Fruit fly (Drosophila melanogaster) whole organism, pupa: Measurements from ENCODE around the gene Cyp4g15.

ENCODE experiments used
- CG10348 ChIP-seq: fragments of 200-800 bp; sonication (Bioruptor generic); IDR thresholded peaks from 2 replicates; pipeline ENCODE4 v1.3.6; 2022; ENCODE audit warnings: missing biosample characterization, missing genetic modification characterization
- CG12605 ChIP-seq: fragments of 200-800 bp; sonication (Bioruptor generic); IDR thresholded peaks from 2 replicates; pipeline ENCODE4 v1.3.6; 2022; ENCODE audit warnings: missing biosample characterization, missing genetic modification characterization
- CG13204 ChIP-seq: fragments of 200-800 bp; sonication (Bioruptor generic); optimal IDR thresholded peaks from 2 replicates; lab custom pipeline; 2018; ENCODE audit warnings: missing biosample characterization, mild to moderate bottlenecking, missing genetic modification characterization, moderate library complexity
- CG14655 ChIP-seq: fragments of 200-800 bp; sonication (Bioruptor generic); optimal IDR thresholded peaks from 3 replicates; lab custom pipeline; 2017; ENCODE audit warnings: mild to moderate bottlenecking, missing biosample characterization, missing genetic modification reagents, missing genetic modification characterization
- CG15710 ChIP-seq: fragments of 200-800 bp; sonication (Bioruptor generic); optimal IDR thresholded peaks from 2 replicates; lab custom pipeline; 2018; ENCODE audit warnings: missing biosample characterization, mild to moderate bottlenecking, missing genetic modification characterization, moderate library complexity
- CG17806 ChIP-seq: fragments of 200-800 bp; sonication (Bioruptor generic); optimal IDR thresholded peaks from 2 replicates; lab custom pipeline; 2018; ENCODE audit warnings: missing biosample characterization, mild to moderate bottlenecking, missing genetic modification characterization, moderate library complexity
- CG32121 ChIP-seq: fragments of 200-800 bp; sonication (Bioruptor generic); IDR thresholded peaks from 2 replicates; pipeline ENCODE4 v1.3.6; 2022; ENCODE audit warnings: missing biosample characterization, missing genetic modification characterization
- CG34367 ChIP-seq: fragments of 200-800 bp; sonication (Bioruptor generic); optimal IDR thresholded peaks from 2 replicates; lab custom pipeline; 2018; ENCODE audit warnings: missing biosample characterization, mild to moderate bottlenecking, missing genetic modification characterization
- CG4496 ChIP-seq: fragments of 200-800 bp; sonication (Bioruptor generic); IDR thresholded peaks from 3 replicates; pipeline ENCODE4 v1.3.6; 2022; ENCODE audit warnings: missing biosample characterization, missing genetic modification characterization
- CG8159 ChIP-seq: fragments of 200-800 bp; sonication (Bioruptor generic); optimal IDR thresholded peaks from 3 replicates; lab custom pipeline; 2018; ENCODE audit warnings: missing biosample characterization, mild to moderate bottlenecking, missing genetic modification characterization, moderate library complexity
- CG8301 ChIP-seq: fragments of 200-800 bp; sonication (Bioruptor generic); optimal IDR thresholded peaks from 2 replicates; lab custom pipeline; 2018; ENCODE audit warnings: missing biosample characterization, mild to moderate bottlenecking, missing genetic modification characterization
- CG9948 ChIP-seq: fragments of 200-800 bp; sonication (Bioruptor generic); optimal IDR thresholded peaks from 2 replicates; lab custom pipeline; 2018; ENCODE audit warnings: missing biosample characterization, mild to moderate bottlenecking, missing genetic modification characterization, moderate library complexity
- D1 ChIP-seq: fragments of 200-800 bp; sonication (Bioruptor generic); optimal IDR thresholded peaks from 2 replicates; lab custom pipeline; 2018; ENCODE audit warnings: missing biosample characterization, mild to moderate bottlenecking, missing genetic modification characterization, moderate library complexity
- EcR ChIP-seq: fragments of 200-800 bp; sonication (Bioruptor generic); optimal IDR thresholded peaks from 3 replicates; lab custom pipeline; 2019; ENCODE audit warnings: missing biosample characterization, missing genetic modification characterization, mild to moderate bottlenecking, moderate library complexity, missing genetic modification reagents
- Ets98B ChIP-seq: fragments of 200-800 bp; sonication (Bioruptor generic); IDR thresholded peaks from 2 replicates; pipeline ENCODE4 v1.3.6; 2022; ENCODE audit warnings: missing biosample characterization, missing genetic modification characterization
- Pif1A ChIP-seq: fragments of 200-800 bp; sonication (Bioruptor generic); optimal IDR thresholded peaks from 3 replicates; lab custom pipeline; 2016; ENCODE audit warnings: missing biosample characterization, missing genetic modification characterization
- Pif1B ChIP-seq: fragments of 200-800 bp; sonication (Bioruptor generic); optimal IDR thresholded peaks from 3 replicates; lab custom pipeline; 2016; ENCODE audit warnings: missing biosample characterization, missing genetic modification characterization
- Snoo ChIP-seq: fragments of 200-800 bp; sonication (Bioruptor generic); optimal IDR thresholded peaks from 3 replicates; lab custom pipeline; 2017; ENCODE audit warnings: missing biosample characterization, mild to moderate bottlenecking, missing genetic modification characterization, inconsistent platforms
- fd96Ca ChIP-seq: fragments of 200-800 bp; sonication (Bioruptor generic); IDR thresholded peaks from 3 replicates; pipeline ENCODE4 v1.3.6; 2022; ENCODE audit warnings: missing biosample characterization, missing genetic modification characterization
- gl ChIP-seq: fragments of 200-800 bp; sonication (Bioruptor generic); optimal IDR thresholded peaks from 2 replicates; lab custom pipeline; 2018; ENCODE audit warnings: missing biosample characterization, mild to moderate bottlenecking, missing genetic modification characterization
- rn ChIP-seq: fragments of 200-800 bp; sonication (Bioruptor generic); IDR thresholded peaks from 2 replicates; pipeline ENCODE4 v1.3.6; 2022; ENCODE audit warnings: missing biosample characterization, missing genetic modification characterization

Cyp4g15 gene

DNA sequence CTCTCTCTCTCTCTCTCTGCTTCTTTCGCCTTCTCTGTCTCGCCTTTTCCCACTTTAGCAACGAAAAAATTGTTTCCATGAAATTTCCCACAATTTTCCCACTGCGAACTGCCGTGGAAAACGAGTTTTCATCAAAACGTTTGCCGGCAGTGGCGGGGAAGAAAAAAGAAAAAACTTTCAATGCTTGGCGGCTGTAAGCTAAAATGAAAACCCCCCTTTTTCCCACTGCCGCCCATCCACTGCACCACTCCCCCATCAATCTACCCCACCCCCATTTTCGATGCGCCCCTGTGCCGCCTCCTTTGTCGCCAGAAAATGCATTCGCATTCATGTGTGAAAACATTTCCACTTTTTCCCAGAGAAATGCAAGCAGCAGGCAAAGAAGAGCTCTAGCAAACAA lies 54.4 kb downstream of the Cyp4g15 start:
- TF ChIP-seq CG14655 (GFP tag; lab: Kevin White, UChicago) (peak; percentile 60), CG13204 (no peak), D1 (tag; lab: Kevin White, UChicago) (no peak), CG32121 (GFP tag; lab: Robert Waterston, UW) (peak; percentile 66), Snoo (tag; lab: Kevin White, UChicago) (no peak), gl (tag; lab: Kevin White, UChicago) (no peak), CG34367 (tag; lab: Kevin White, UChicago) (no peak), EcR (no peak), rn (GFP tag; lab: Robert Waterston, UW) (no peak), CG15710 (tag; lab: Kevin White, UChicago) (no peak), CG9948 (no peak), fd96Ca (GFP tag; lab: Robert Waterston, UW) (peak; percentile 80), CG10348 (no peak), CG8159 (tag; lab: Kevin White, UChicago) (no peak), CG8301 (tag; lab: Kevin White, UChicago) (peak; percentile 47), Pif1B (no peak), CG4496 (GFP tag; lab: Robert Waterston, UW) (peak; percentile 79), CG12605 (GFP tag; lab: Robert Waterston, UW) (peak; percentile 53; the same call in 1 of the 2 replicates), CG17806 (tag; lab: Kevin White, UChicago) (no peak), Pif1A (GFP tag; lab: Kevin White, UChicago) (no peak), Ets98B (GFP tag; lab: Robert Waterston, UW) (peak; percentile 79)
